Fruit fly (Drosophila melanogaster): ENCODE results near the gene CG33158.

dm6 chr3L:16431056-16431455 is 11.7 kb downstream of the CG33158 start:
- TF ChIP-seq h (GFP tag; optimal IDR thresholded peaks at IDR 0.05), result no peak
- TF ChIP-seq dsf (GFP tag; optimal IDR thresholded peaks at IDR 0.05; ENCODE audit: borderline replicate concordance), result no peak
- TF ChIP-seq Dfd (GFP tag; optimal IDR thresholded peaks at IDR 0.05), result no peak
